Fruit fly (Drosophila melanogaster) whole organism: ENCODE data around the gene Hsp110.

Source experiments
- Dll ChIP-seq: fragments of >200 bp; optimal IDR thresholded peaks from 2 replicates; lab custom pipeline; 2017
- EcR ChIP-seq, 2 experiments: fragments of >200 bp; optimal IDR thresholded peaks; 2 replicates each; lab custom pipeline; 2017; ENCODE audit warnings: missing biosample characterization in 2 of 2, missing genetic modification characterization in 2 of 2, missing genetic modification reagents in 2 of 2
- pan ChIP-seq: fragments of >200 bp; optimal IDR thresholded peaks from 2 replicates; lab custom pipeline; 2017
- psq ChIP-seq: fragments of >200 bp; optimal IDR thresholded peaks from 2 replicates; lab custom pipeline; 2017

- TF ChIP-seq psq (no peak), Dll (no peak), EcR (GFP tag; optimal IDR thresholded peaks at IDR 0.05; lab: Kevin White, UChicago) (no peak), pan (lab: Kevin White, UChicago) (no peak)
Observed at dm6 chr3L:14075472-14075871, 38.7 kb downstream of the Hsp110 start, which contains the start of gene btl.
